Fruit fly (Drosophila melanogaster) whole organism, embryonic: ENCODE results near the gene Bsg.

Experiments used
- Bgb ChIP-seq: fragments of 200-800 bp; sonication (Bioruptor generic); IDR thresholded peaks from 2 replicates; pipeline ENCODE4 v1.3.6; 2022; ENCODE audit warnings: missing biosample characterization, missing genetic modification characterization; ENCODE audit not compliant: partially characterized antibody
- CG10267 ChIP-seq: fragments of 200-800 bp; sonication (Bioruptor generic); optimal IDR thresholded peaks from 2 replicates; lab custom pipeline; 2018; ENCODE audit warnings: missing biosample characterization, mild to moderate bottlenecking, missing genetic modification characterization, moderate library complexity
- CG10654 ChIP-seq: fragments of 200-800 bp; sonication (Bioruptor generic); optimal IDR thresholded peaks from 2 replicates; lab custom pipeline; 2016; ENCODE audit warnings: missing biosample characterization, missing genetic modification characterization
- CG11695 ChIP-seq: fragments of 200-800 bp; sonication (Bioruptor generic); IDR thresholded peaks from 3 replicates; pipeline ENCODE4 v1.3.6; 2022; ENCODE audit warnings: missing biosample characterization, missing genetic modification characterization
- CG13287 ChIP-seq: fragments of 200-800 bp; sonication (Bioruptor generic); IDR thresholded peaks from 2 replicates; pipeline ENCODE4 v1.3.6; 2022; ENCODE audit warnings: missing biosample characterization, missing genetic modification characterization; ENCODE audit not compliant: partially characterized antibody
- CG13624 ChIP-seq: fragments of 200-800 bp; sonication (Bioruptor generic); optimal IDR thresholded peaks from 2 replicates; lab custom pipeline; 2016; ENCODE audit warnings: missing biosample characterization, missing genetic modification characterization
- CG15514 ChIP-seq: fragments of 200-800 bp; sonication (Bioruptor generic); optimal IDR thresholded peaks from 3 replicates; lab custom pipeline; 2017; ENCODE audit warnings: missing biosample characterization, missing genetic modification characterization, mild to moderate bottlenecking, moderate library complexity, missing genetic modification reagents
- CG1647 ChIP-seq: fragments of 200-800 bp; sonication (Bioruptor generic); optimal IDR thresholded peaks from 3 replicates; lab custom pipeline; 2016; ENCODE audit warnings: missing biosample characterization, missing genetic modification characterization
- CG3281 ChIP-seq: fragments of 200-800 bp; sonication (Bioruptor generic); optimal IDR thresholded peaks from 3 replicates; lab custom pipeline; 2017; ENCODE audit warnings: missing biosample characterization, mild to moderate bottlenecking, missing genetic modification characterization
- CG33213 ChIP-seq: fragments of 200-800 bp; sonication (Bioruptor generic); optimal IDR thresholded peaks from 3 replicates; lab custom pipeline; 2016; ENCODE audit warnings: missing biosample characterization, missing genetic modification characterization
- CG34376 ChIP-seq: fragments of 200-800 bp; sonication (Bioruptor generic); optimal IDR thresholded peaks from 2 replicates; lab custom pipeline; 2018; ENCODE audit warnings: missing biosample characterization, mild to moderate bottlenecking, missing genetic modification characterization
- CG3838 ChIP-seq: fragments of 200-800 bp; sonication (Bioruptor generic); optimal IDR thresholded peaks from 3 replicates; lab custom pipeline; 2016; ENCODE audit warnings: missing biosample characterization, missing genetic modification characterization
- CG3995 ChIP-seq: fragments of 200-800 bp; sonication (Bioruptor generic); optimal IDR thresholded peaks from 3 replicates; lab custom pipeline; 2016; ENCODE audit warnings: missing biosample characterization, missing genetic modification characterization
- CG4360 ChIP-seq: fragments of 200-800 bp; sonication (Bioruptor generic); IDR thresholded peaks from 2 replicates; pipeline ENCODE4 v1.3.6; 2022; ENCODE audit warnings: missing biosample characterization, missing genetic modification characterization
- CG4617 ChIP-seq: fragments of 200-800 bp; sonication (Bioruptor generic); optimal IDR thresholded peaks from 3 replicates; lab custom pipeline; 2016; ENCODE audit warnings: missing biosample characterization, missing genetic modification characterization, borderline replicate concordance
- CG6254 ChIP-seq: fragments of 200-800 bp; sonication (Bioruptor generic); optimal IDR thresholded peaks from 3 replicates; lab custom pipeline; 2017; ENCODE audit warnings: mild to moderate bottlenecking, missing biosample characterization, missing genetic modification reagents, missing genetic modification characterization
- CG6791 ChIP-seq: fragments of 200-800 bp; sonication (Bioruptor generic); IDR thresholded peaks from 3 replicates; pipeline ENCODE4 v1.3.6; 2022; ENCODE audit warnings: missing biosample characterization, missing genetic modification characterization; ENCODE audit not compliant: partially characterized antibody
- CG9727 ChIP-seq: fragments of 200-800 bp; sonication (Bioruptor generic); optimal IDR thresholded peaks from 3 replicates; lab custom pipeline; 2017; ENCODE audit warnings: missing biosample characterization, mild to moderate bottlenecking, missing genetic modification characterization
- CTCF ChIP-seq: fragments of 200-800 bp; sonication (Bioruptor generic); optimal IDR thresholded peaks from 2 replicates; lab custom pipeline; 2017; ENCODE audit warnings: missing biosample characterization, mild to moderate bottlenecking, missing genetic modification characterization, moderate library complexity
- D ChIP-seq, 2 experiments: fragments of 200-800 bp in 1 of 2; fragments of >200 bp in 1 of 2; sonication (Bioruptor generic) in 1 of 2; optimal IDR thresholded peaks; 2 replicates in 1 of 2; 3 replicates in 1 of 2; lab custom pipeline; 2017; ENCODE audit warnings: mild to moderate bottlenecking in 1 of 2, missing biosample characterization in 1 of 2, missing genetic modification characterization in 1 of 2, missing genetic modification reagents in 1 of 2
- Dip2 ChIP-seq: fragments of 200-800 bp; sonication (Bioruptor generic); IDR thresholded peaks from 2 replicates; pipeline ENCODE4 v1.3.6; 2022; ENCODE audit warnings: missing biosample characterization, missing genetic modification characterization
- Dp ChIP-seq: fragments of 200-800 bp; sonication (Bioruptor generic); optimal IDR thresholded peaks from 2 replicates; lab custom pipeline; 2018; ENCODE audit warnings: missing biosample characterization, mild to moderate bottlenecking, missing genetic modification characterization, moderate library complexity
- E2f1 ChIP-seq: fragments of 200-800 bp; sonication (Bioruptor generic); IDR thresholded peaks from 2 replicates; pipeline ENCODE4 v1.3.6; 2022; ENCODE audit warnings: missing biosample characterization, missing genetic modification characterization
- Ets97D ChIP-seq: fragments of 200-800 bp; sonication (Bioruptor generic); optimal IDR thresholded peaks from 3 replicates; lab custom pipeline; 2016; ENCODE audit warnings: missing biosample characterization, missing genetic modification characterization
- Fer1 ChIP-seq: fragments of 200-800 bp; sonication (Bioruptor generic); optimal IDR thresholded peaks from 2 replicates; lab custom pipeline; 2017; ENCODE audit warnings: missing biosample characterization, mild to moderate bottlenecking, missing genetic modification characterization
- HmgZ ChIP-seq: fragments of 200-800 bp; sonication (Bioruptor generic); optimal IDR thresholded peaks from 2 replicates; lab custom pipeline; 2018; ENCODE audit warnings: missing biosample characterization, mild to moderate bottlenecking, missing genetic modification characterization
- Med ChIP-seq: fragments of 200-800 bp; sonication (Bioruptor generic); peaks from one replicate; lab custom pipeline; 2016; ENCODE audit warnings: missing biosample characterization, missing genetic modification characterization, mild to moderate bottlenecking, inconsistent platforms, moderate library complexity
- Scr ChIP-seq: fragments of 200-800 bp; sonication (Bioruptor generic); IDR thresholded peaks from 2 replicates; pipeline ENCODE4 v1.3.6; 2022; ENCODE audit warnings: missing biosample characterization, missing genetic modification characterization; ENCODE audit not compliant: partially characterized antibody
- Sin3A ChIP-seq: fragments of >200 bp; optimal IDR thresholded peaks from 2 replicates; lab custom pipeline; 2018
- Stat92E ChIP-seq, 3 experiments: fragments of >200 bp in 2 of 3; fragments of 200-800 bp in 1 of 3; sonication (Bioruptor generic) in 1 of 3; optimal IDR thresholded peaks; 2 replicates each; lab custom pipeline; 2017 to 2019; ENCODE audit warnings: missing biosample characterization in 3 of 3, missing genetic modification characterization in 3 of 3, mild to moderate bottlenecking in 1 of 3, moderate library complexity in 1 of 3
- Vsx1 ChIP-seq: fragments of 200-800 bp; sonication (Bioruptor generic); optimal IDR thresholded peaks from 2 replicates; lab custom pipeline; 2017; ENCODE audit warnings: missing biosample characterization, mild to moderate bottlenecking, missing genetic modification characterization, missing genetic modification reagents
- YL-1 ChIP-seq: fragments of 200-800 bp; sonication (Bioruptor generic); optimal IDR thresholded peaks from 3 replicates; lab custom pipeline; 2017; ENCODE audit warnings: missing biosample characterization, mild to moderate bottlenecking, missing genetic modification characterization
- ato ChIP-seq: fragments of 200-800 bp; sonication (Bioruptor generic); IDR thresholded peaks from 2 replicates; pipeline ENCODE4 v1.3.6; 2022; ENCODE audit warnings: missing biosample characterization, missing genetic modification characterization; ENCODE audit not compliant: partially characterized antibody
- crp ChIP-seq, 2 experiments: fragments of 200-800 bp; sonication (Bioruptor generic); optimal IDR thresholded peaks; 2 replicates in 1 of 2; 3 replicates in 1 of 2; lab custom pipeline; 2017; ENCODE audit warnings: missing biosample characterization in 2 of 2, missing genetic modification characterization in 2 of 2, mild to moderate bottlenecking in 1 of 2, moderate library complexity in 1 of 2
- cwo ChIP-seq: fragments of 200-800 bp; sonication (Bioruptor generic); optimal IDR thresholded peaks from 3 replicates; lab custom pipeline; 2017; ENCODE audit warnings: missing biosample characterization, missing genetic modification characterization, mild to moderate bottlenecking, moderate library complexity, missing genetic modification reagents
- dm ChIP-seq: fragments of 200-800 bp; sonication (Bioruptor generic); optimal IDR thresholded peaks from 3 replicates; lab custom pipeline; 2016; ENCODE audit warnings: missing biosample characterization, missing genetic modification characterization
- exex ChIP-seq: fragments of 200-800 bp; sonication (Bioruptor generic); optimal IDR thresholded peaks from 4 replicates; lab custom pipeline; 2018; ENCODE audit warnings: missing biosample characterization, mild to moderate bottlenecking, missing genetic modification characterization, moderate library complexity
- gfzf ChIP-seq: fragments of 200-800 bp; sonication (Bioruptor generic); optimal IDR thresholded peaks from 2 replicates; lab custom pipeline; 2016; ENCODE audit warnings: missing biosample characterization, mild to moderate bottlenecking, missing genetic modification characterization, moderate library complexity
- hbn ChIP-seq: fragments of 200-800 bp; sonication (Bioruptor generic); IDR thresholded peaks from 2 replicates; pipeline ENCODE4 v1.3.6; 2022; ENCODE audit warnings: missing biosample characterization, missing genetic modification characterization; ENCODE audit not compliant: partially characterized antibody
- inv ChIP-seq: fragments of 200-800 bp; sonication (Bioruptor generic); IDR thresholded peaks from 2 replicates; pipeline ENCODE4 v1.3.6; 2022; ENCODE audit warnings: missing biosample characterization, missing genetic modification characterization; ENCODE audit not compliant: partially characterized antibody
- lab ChIP-seq: fragments of 200-800 bp; sonication (Bioruptor generic); optimal IDR thresholded peaks from 3 replicates; lab custom pipeline; 2017; ENCODE audit warnings: missing biosample characterization, missing genetic modification characterization, mild to moderate bottlenecking, moderate library complexity, missing genetic modification reagents
- lbe ChIP-seq: fragments of 200-800 bp; sonication (Bioruptor generic); optimal IDR thresholded peaks from 2 replicates; lab custom pipeline; 2016; ENCODE audit warnings: missing biosample characterization, mild to moderate bottlenecking, missing genetic modification characterization
- row ChIP-seq: fragments of 200-800 bp; sonication (Bioruptor generic); IDR thresholded peaks from 3 replicates; pipeline ENCODE4 v1.3.6; 2022; ENCODE audit warnings: missing biosample characterization, missing genetic modification characterization
- salm ChIP-seq: fragments of 200-800 bp; sonication (Bioruptor generic); optimal IDR thresholded peaks from 2 replicates; lab custom pipeline; 2018; ENCODE audit warnings: missing biosample characterization, mild to moderate bottlenecking, missing genetic modification characterization
- vnd ChIP-seq: fragments of 200-800 bp; sonication (Bioruptor generic); IDR thresholded peaks from 3 replicates; pipeline ENCODE4 v1.3.6; 2022; ENCODE audit warnings: missing biosample characterization, missing genetic modification characterization; ENCODE audit not compliant: partially characterized antibody
- vvl ChIP-seq: fragments of 200-800 bp; sonication (Bioruptor generic); IDR thresholded peaks from 2 replicates; pipeline ENCODE4 v1.3.6; 2022; ENCODE audit warnings: missing biosample characterization, missing genetic modification characterization
- zen2 ChIP-seq: fragments of 200-800 bp; sonication (Bioruptor generic); IDR thresholded peaks from 3 replicates; pipeline ENCODE4 v1.3.6; 2022; ENCODE audit warnings: missing biosample characterization, missing genetic modification characterization; ENCODE audit not compliant: partially characterized antibody

The Bsg gene

dm6 chr2L:8126849-8127602, 43.8 kb downstream of the Bsg start, which contains the start of the genes CG12375 and CG8668 (continued):
- TF ChIP-seq CG13287 (GFP tag; lab: Robert Waterston, UW) (peak; percentile 87), Sin3A (no peak), CG6791 (GFP tag; lab: Robert Waterston, UW) (peak; percentile 83), Dp (GFP tag; lab: Kevin White, UChicago) (peak; percentile 37), CG3995 (peak; percentile 8), salm (no peak), dm (no peak), CG3281 (GFP tag; lab: Kevin White, UChicago) (peak; percentile 13), CG10654 (GFP tag; lab: Kevin White, UChicago) (no peak), Vsx1 (GFP tag; lab: Kevin White, UChicago) (peak; percentile 91), CG4360 (peak; percentile 89), vnd (GFP tag; lab: Robert Waterston, UW) (peak; percentile 71), CG10267 (tag; lab: Kevin White, UChicago) (peak; percentile 37), vvl (peak; percentile 59; the same call in 1 of the 2 replicates), Bgb (peak; percentile 87), Med (peak; percentile 79), hbn (GFP tag; lab: Robert Waterston, UW) (peak; percentile 80), lbe (GFP tag; lab: Kevin White, UChicago) (peak; percentile 22), row (GFP tag; lab: Robert Waterston, UW) (peak; percentile 24; the same call in 1 of the 3 replicates), CG6254 (GFP tag; lab: Kevin White, UChicago) (peak; percentile 12), CG15514 (GFP tag; lab: Kevin White, UChicago) (peak; percentile 54), CTCF (GFP tag; lab: Kevin White, UChicago) (peak; percentile 22), zen2 (GFP tag; lab: Robert Waterston, UW) (peak; percentile 76; the same call in 2 of the 3 replicates), Ets97D (GFP tag; lab: Kevin White, UChicago) (peak; percentile 70), CG1647 (GFP tag; lab: Kevin White, UChicago) (no peak), lab (GFP tag; lab: Kevin White, UChicago) (peak; percentile 22), CG3838 (GFP tag; lab: Kevin White, UChicago) (no peak), crp (GFP tag; optimal IDR thresholded peaks at IDR 0.05; lab: Kevin White, UChicago) (peak in 1 of 2 experiments; percentile 80), Stat92E (GFP tag; optimal IDR thresholded peaks at IDR 0.05; lab: Kevin White, UChicago) (peak in 1 of 3 experiments; percentile 15), inv (peak; percentile 51), CG11695 (GFP tag; lab: Robert Waterston, UW) (0 out of 3 replicates have a peak, but pooled peaks have one; percentile 11), CG13624 (peak; percentile 28), exex (peak; percentile 59), Fer1 (GFP tag; lab: Kevin White, UChicago) (peak; percentile 5), D (optimal IDR thresholded peaks at IDR 0.05; lab: Kevin White, UChicago) (no peak), D (GFP tag; optimal IDR thresholded peaks at IDR 0.05; lab: Kevin White, UChicago) (no peak), ato (GFP tag; lab: Robert Waterston, UW) (peak; percentile 79), CG9727 (peak; percentile 2), HmgZ (tag; lab: Kevin White, UChicago) (peak; percentile 8), E2f1 (GFP tag; lab: Robert Waterston, UW) (no peak), CG4617 (GFP tag; lab: Kevin White, UChicago) (peak; percentile 77), gfzf (GFP tag; lab: Kevin White, UChicago) (peak; percentile 29), Scr (GFP tag; lab: Robert Waterston, UW) (peak; percentile 79), cwo (no peak), CG34376 (peak; percentile 46), CG33213 (GFP tag; lab: Kevin White, UChicago) (peak; percentile 9), Dip2 (GFP tag; lab: Robert Waterston, UW) (no peak), YL-1 (GFP tag; lab: Kevin White, UChicago) (peak; percentile 46)
